Fruit fly (Drosophila melanogaster) whole organism, embryonic: ENCODE measurements around the gene sqh.

Experiments
- BEAF-32 ChIP-seq: fragments of 200-800 bp; sonication (Bioruptor generic); optimal IDR thresholded peaks from 3 replicates; lab custom pipeline; 2017; ENCODE audit warnings: missing biosample characterization, missing genetic modification characterization, mild to moderate bottlenecking, moderate library complexity, missing genetic modification reagents
- CG10274 ChIP-seq: fragments of 200-800 bp; sonication (Bioruptor generic); optimal IDR thresholded peaks from 3 replicates; lab custom pipeline; 2017; ENCODE audit warnings: missing biosample characterization, mild to moderate bottlenecking, missing genetic modification characterization
- CG12071 ChIP-seq: fragments of 200-800 bp; sonication (Bioruptor generic); optimal IDR thresholded peaks from 3 replicates; lab custom pipeline; 2018; ENCODE audit warnings: missing biosample characterization, mild to moderate bottlenecking, missing genetic modification characterization
- CG13287 ChIP-seq: fragments of 200-800 bp; sonication (Bioruptor generic); IDR thresholded peaks from 2 replicates; pipeline ENCODE4 v1.3.6; 2022; ENCODE audit warnings: missing biosample characterization, missing genetic modification characterization; ENCODE audit not compliant: partially characterized antibody
- CG15073 ChIP-seq: fragments of 200-800 bp; sonication (Bioruptor generic); optimal IDR thresholded peaks from 2 replicates; lab custom pipeline; 2016; ENCODE audit warnings: missing biosample characterization, missing genetic modification characterization
- CG1603 ChIP-seq: fragments of 200-800 bp; sonication (Bioruptor generic); optimal IDR thresholded peaks from 2 replicates; lab custom pipeline; 2019; ENCODE audit warnings: missing biosample characterization, mild to moderate bottlenecking, missing genetic modification characterization, moderate library complexity
- CG16779 ChIP-seq: fragments of 200-800 bp; sonication (Bioruptor generic); IDR thresholded peaks from 2 replicates; pipeline ENCODE4 v1.3.6; 2022; ENCODE audit warnings: missing biosample characterization, missing genetic modification characterization
- CG17186 ChIP-seq: fragments of 200-800 bp; sonication (Bioruptor generic); optimal IDR thresholded peaks from 3 replicates; lab custom pipeline; 2017; ENCODE audit warnings: missing biosample characterization, missing genetic modification reagents, missing genetic modification characterization
- CG2116 ChIP-seq: fragments of 200-800 bp; sonication (Bioruptor generic); optimal IDR thresholded peaks from 3 replicates; lab custom pipeline; 2018; ENCODE audit warnings: missing biosample characterization, mild to moderate bottlenecking, missing genetic modification characterization
- CG34376 ChIP-seq: fragments of 200-800 bp; sonication (Bioruptor generic); optimal IDR thresholded peaks from 2 replicates; lab custom pipeline; 2018; ENCODE audit warnings: missing biosample characterization, mild to moderate bottlenecking, missing genetic modification characterization
- CG34422 ChIP-seq: fragments of 200-800 bp; sonication (Bioruptor generic); IDR thresholded peaks from 3 replicates; pipeline ENCODE4 v1.3.6; 2022; ENCODE audit warnings: missing biosample characterization, missing genetic modification characterization
- CG4404 ChIP-seq: fragments of 200-800 bp; sonication (Bioruptor generic); IDR thresholded peaks from 2 replicates; pipeline ENCODE4 v1.3.6; 2022; ENCODE audit warnings: missing biosample characterization, missing genetic modification characterization
- CG6175 ChIP-seq: fragments of 200-800 bp; sonication (Bioruptor generic); IDR thresholded peaks from 3 replicates; pipeline ENCODE4 v1.3.6; 2022; ENCODE audit warnings: missing biosample characterization, missing genetic modification characterization
- CG6813 ChIP-seq: fragments of 200-800 bp; sonication (Bioruptor generic); optimal IDR thresholded peaks from 2 replicates; lab custom pipeline; 2017; ENCODE audit warnings: missing biosample characterization, missing genetic modification characterization, mild to moderate bottlenecking, moderate library complexity, missing genetic modification reagents
- CG7987 ChIP-seq: fragments of 200-800 bp; sonication (Bioruptor generic); optimal IDR thresholded peaks from 2 replicates; lab custom pipeline; 2018; ENCODE audit warnings: missing biosample characterization, mild to moderate bottlenecking, missing genetic modification characterization, moderate library complexity
- Dll ChIP-seq: fragments of 200-800 bp; sonication (Bioruptor generic); IDR thresholded peaks from 4 replicates; pipeline ENCODE4 v1.3.6; 2022; ENCODE audit warnings: missing biosample characterization, missing genetic modification characterization; ENCODE audit not compliant: partially characterized antibody
- Fer1 ChIP-seq: fragments of 200-800 bp; sonication (Bioruptor generic); optimal IDR thresholded peaks from 2 replicates; lab custom pipeline; 2017; ENCODE audit warnings: missing biosample characterization, mild to moderate bottlenecking, missing genetic modification characterization
- H15 ChIP-seq: fragments of 200-800 bp; sonication (Bioruptor generic); IDR thresholded peaks from 3 replicates; pipeline ENCODE4 v1.3.6; 2022; ENCODE audit warnings: missing biosample characterization, missing genetic modification characterization
- Hr51 ChIP-seq, 2 experiments: fragments of 200-800 bp; sonication (Bioruptor generic); optimal IDR thresholded peaks; 2 replicates in 1 of 2; 3 replicates in 1 of 2; lab custom pipeline; 2016 to 2018; ENCODE audit warnings: missing biosample characterization in 2 of 2, missing genetic modification characterization in 2 of 2, mild to moderate bottlenecking in 1 of 2, moderate library complexity in 1 of 2
- ab ChIP-seq: fragments of 200-800 bp; sonication (Bioruptor generic); optimal IDR thresholded peaks from 2 replicates; lab custom pipeline; 2016; ENCODE audit warnings: missing biosample characterization, missing genetic modification characterization
- ase ChIP-seq: fragments of 200-800 bp; sonication (Bioruptor generic); IDR thresholded peaks from 3 replicates; pipeline ENCODE4 v1.3.6; 2022; ENCODE audit warnings: missing biosample characterization, missing genetic modification characterization
- az2 ChIP-seq: fragments of 200-800 bp; sonication (Bioruptor generic); optimal IDR thresholded peaks from 3 replicates; lab custom pipeline; 2016; ENCODE audit warnings: missing biosample characterization, missing genetic modification characterization
- bigmax ChIP-seq: fragments of 200-800 bp; sonication (Bioruptor generic); optimal IDR thresholded peaks from 2 replicates; lab custom pipeline; 2018; ENCODE audit warnings: missing biosample characterization, mild to moderate bottlenecking, missing genetic modification characterization
- cato ChIP-seq: fragments of 200-800 bp; sonication (Bioruptor generic); optimal IDR thresholded peaks from 2 replicates; lab custom pipeline; 2016; ENCODE audit warnings: missing biosample characterization, missing genetic modification characterization, borderline replicate concordance
- crol ChIP-seq: fragments of 200-800 bp; sonication (Bioruptor generic); IDR thresholded peaks from 2 replicates; pipeline ENCODE4 v1.3.6; 2022; ENCODE audit warnings: missing biosample characterization, missing genetic modification characterization
- crp ChIP-seq, 2 experiments: fragments of 200-800 bp; sonication (Bioruptor generic); optimal IDR thresholded peaks; 2 replicates in 1 of 2; 3 replicates in 1 of 2; lab custom pipeline; 2017; ENCODE audit warnings: missing biosample characterization in 2 of 2, missing genetic modification characterization in 2 of 2, mild to moderate bottlenecking in 1 of 2, moderate library complexity in 1 of 2
- cwo ChIP-seq: fragments of 200-800 bp; sonication (Bioruptor generic); optimal IDR thresholded peaks from 3 replicates; lab custom pipeline; 2017; ENCODE audit warnings: missing biosample characterization, missing genetic modification characterization, mild to moderate bottlenecking, moderate library complexity, missing genetic modification reagents
- da ChIP-seq: fragments of 200-800 bp; sonication (Bioruptor generic); optimal IDR thresholded peaks from 2 replicates; lab custom pipeline; 2016; ENCODE audit warnings: missing biosample characterization, missing genetic modification characterization
- disco-r ChIP-seq: fragments of 200-800 bp; sonication (Bioruptor generic); optimal IDR thresholded peaks from 2 replicates; lab custom pipeline; 2016; ENCODE audit warnings: missing biosample characterization, missing genetic modification characterization
- dm ChIP-seq: fragments of 200-800 bp; sonication (Bioruptor generic); optimal IDR thresholded peaks from 3 replicates; lab custom pipeline; 2016; ENCODE audit warnings: missing biosample characterization, missing genetic modification characterization
- dmrt99B ChIP-seq: fragments of 200-800 bp; sonication (Bioruptor generic); optimal IDR thresholded peaks from 2 replicates; lab custom pipeline; 2018; ENCODE audit warnings: missing biosample characterization, mild to moderate bottlenecking, missing genetic modification characterization, moderate library complexity
- eve ChIP-seq, 2 experiments: fragments of >200 bp; optimal IDR thresholded peaks; 2 replicates each; lab custom pipeline; 2017; ENCODE audit warnings: missing biosample characterization in 2 of 2, missing genetic modification characterization in 2 of 2
- fd64A ChIP-seq: fragments of 200-800 bp; sonication (Bioruptor generic); optimal IDR thresholded peaks from 3 replicates; lab custom pipeline; 2018; ENCODE audit warnings: missing biosample characterization, mild to moderate bottlenecking, missing genetic modification characterization
- gcm ChIP-seq: fragments of 200-800 bp; sonication (Bioruptor generic); optimal IDR thresholded peaks from 2 replicates; lab custom pipeline; 2019; ENCODE audit warnings: missing biosample characterization, mild to moderate bottlenecking, missing genetic modification characterization, moderate library complexity
- gsb ChIP-seq: fragments of 200-800 bp; sonication (Bioruptor generic); IDR thresholded peaks from 2 replicates; pipeline ENCODE4 v1.3.6; 2022; ENCODE audit warnings: missing biosample characterization, missing genetic modification characterization
- ind ChIP-seq: fragments of 200-800 bp; sonication (Bioruptor generic); optimal IDR thresholded peaks from 3 replicates; lab custom pipeline; 2016; ENCODE audit warnings: missing biosample characterization, missing genetic modification characterization
- jigr1 ChIP-seq: fragments of 200-800 bp; sonication (Bioruptor generic); IDR thresholded peaks from 3 replicates; pipeline ENCODE4 v1.3.6; 2022; ENCODE audit warnings: missing biosample characterization, missing genetic modification characterization
- kay ChIP-seq: fragments of 200-800 bp; sonication (Bioruptor generic); optimal IDR thresholded peaks from 2 replicates; lab custom pipeline; 2016; ENCODE audit warnings: missing biosample characterization, missing genetic modification characterization
- lmd ChIP-seq: fragments of 200-800 bp; sonication (Bioruptor generic); IDR thresholded peaks from 2 replicates; pipeline ENCODE4 v1.3.6; 2022; ENCODE audit warnings: missing biosample characterization, missing genetic modification characterization
- mam ChIP-seq: fragments of 200-800 bp; sonication (Bioruptor generic); optimal IDR thresholded peaks from 3 replicates; lab custom pipeline; 2016; ENCODE audit warnings: missing biosample characterization, missing genetic modification characterization
- odd ChIP-seq: fragments of 200-800 bp; sonication (Bioruptor generic); optimal IDR thresholded peaks from 2 replicates; lab custom pipeline; 2017; ENCODE audit warnings: missing biosample characterization, mild to moderate bottlenecking, missing genetic modification characterization
- org-1 ChIP-seq: fragments of 200-800 bp; sonication (Bioruptor generic); optimal IDR thresholded peaks from 2 replicates; lab custom pipeline; 2017; ENCODE audit warnings: missing biosample characterization, missing genetic modification characterization
- peb ChIP-seq: fragments of 200-800 bp; sonication (Bioruptor generic); IDR thresholded peaks from 2 replicates; pipeline ENCODE4 v1.3.6; 2022; ENCODE audit warnings: missing biosample characterization, missing genetic modification characterization
- slbo ChIP-seq: fragments of 200-800 bp; sonication (Bioruptor generic); IDR thresholded peaks from 2 replicates; pipeline ENCODE4 v1.3.6; 2022; ENCODE audit warnings: missing biosample characterization, missing genetic modification characterization
- slou ChIP-seq: fragments of 200-800 bp; sonication (Bioruptor generic); optimal IDR thresholded peaks from 3 replicates; lab custom pipeline; 2016; ENCODE audit warnings: missing biosample characterization, missing genetic modification characterization
- sna ChIP-seq: fragments of 200-800 bp; sonication (Bioruptor generic); IDR thresholded peaks from 2 replicates; pipeline ENCODE4 v1.3.6; 2022; ENCODE audit warnings: missing biosample characterization, missing genetic modification characterization; ENCODE audit not compliant: partially characterized antibody
- tio ChIP-seq: fragments of 200-800 bp; sonication (Bioruptor generic); optimal IDR thresholded peaks from 2 replicates; lab custom pipeline; 2017; ENCODE audit warnings: missing biosample characterization, missing genetic modification characterization, inconsistent platforms
- tll ChIP-seq, 2 experiments: fragments of 200-800 bp in 1 of 2; fragments of >200 bp in 1 of 2; sonication (Bioruptor generic) in 1 of 2; optimal IDR thresholded peaks; 2 replicates each; lab custom pipeline; 2017 to 2019; ENCODE audit warnings: missing biosample characterization in 2 of 2, missing genetic modification characterization in 2 of 2, mild to moderate bottlenecking in 1 of 2, moderate library complexity in 1 of 2
- tx ChIP-seq: fragments of 200-800 bp; sonication (Bioruptor generic); optimal IDR thresholded peaks from 2 replicates; lab custom pipeline; 2016; ENCODE audit warnings: missing biosample characterization, missing genetic modification characterization

The sqh gene

dm6 chrX:6263614-6264130 lies 38.7 kb upstream of the sqh start (continued):
- TF ChIP-seq gcm (GFP tag; lab: Kevin White, UChicago) (peak; percentile 39), CG6813 (GFP tag; lab: Kevin White, UChicago) (peak; percentile 74), Dll (GFP tag; lab: Robert Waterston, UW) (no peak), bigmax (GFP tag; lab: Kevin White, UChicago) (no peak), crol (0 out of 2 replicates have a peak, but pooled peaks have one; percentile 10), ase (GFP tag; lab: Robert Waterston, UW) (peak; percentile 45; the same call in 1 of the 3 replicates), Fer1 (peak; percentile 92), CG7987 (GFP tag; lab: Kevin White, UChicago) (peak; percentile 44), tll (GFP tag; optimal IDR thresholded peaks at IDR 0.05; lab: Kevin White, UChicago) (no peak), mam (GFP tag; lab: Kevin White, UChicago) (peak; percentile 60), CG17186 (GFP tag; lab: Kevin White, UChicago) (peak; percentile 17), CG12071 (GFP tag; lab: Kevin White, UChicago) (peak; percentile 74), H15 (GFP tag; lab: Robert Waterston, UW) (no peak), dm (peak; percentile 5), gsb (peak; percentile 65), jigr1 (GFP tag; lab: Robert Waterston, UW) (0 out of 3 replicates have a peak, but pooled peaks have one; percentile 20), sna (GFP tag; lab: Robert Waterston, UW) (no peak), CG13287 (no peak), az2 (GFP tag; lab: Kevin White, UChicago) (peak; percentile 49), dmrt99B (tag; lab: Kevin White, UChicago) (peak; percentile 89), kay (GFP tag; lab: Kevin White, UChicago) (no peak), CG1603 (tag; lab: Kevin White, UChicago) (peak; percentile 63), CG34422 (peak; percentile 45; the same call in 2 of the 3 replicates), CG16779 (no peak), BEAF-32 (GFP tag; lab: Kevin White, UChicago) (no peak), CG4404 (GFP tag; lab: Robert Waterston, UW) (0 out of 2 replicates have a peak, but pooled peaks have one; percentile 12), org-1 (GFP tag; lab: Kevin White, UChicago) (peak; percentile 79), ab (GFP tag; lab: Kevin White, UChicago) (no peak), disco-r (GFP tag; lab: Kevin White, UChicago) (no peak), CG34376 (GFP tag; lab: Kevin White, UChicago) (peak; percentile 84), da (no peak), cato (GFP tag; lab: Kevin White, UChicago) (peak; percentile 42), slbo (GFP tag; lab: Robert Waterston, UW) (peak; percentile 77), CG2116 (GFP tag; lab: Kevin White, UChicago) (peak; percentile 19), odd (peak; percentile 79), CG10274 (GFP tag; lab: Kevin White, UChicago) (peak; percentile 72), Hr51 (GFP tag; optimal IDR thresholded peaks at IDR 0.05; lab: Kevin White, UChicago) (peak; percentile 4 to 87), ind (GFP tag; lab: Kevin White, UChicago) (peak; percentile 73), CG6175 (GFP tag; lab: Robert Waterston, UW) (peak; percentile 45; the same call in 1 of the 3 replicates), tio (GFP tag; lab: Kevin White, UChicago) (no peak), slou (GFP tag; lab: Kevin White, UChicago) (no peak), peb (0 out of 2 replicates have a peak, but pooled peaks have one; percentile 15), lmd (GFP tag; lab: Robert Waterston, UW) (peak; percentile 77), CG15073 (GFP tag; lab: Kevin White, UChicago) (no peak), crp (GFP tag; optimal IDR thresholded peaks at IDR 0.05; lab: Kevin White, UChicago) (no peak), tx (GFP tag; lab: Kevin White, UChicago) (no peak), fd64A (GFP tag; lab: Kevin White, UChicago) (peak; percentile 33), eve (GFP tag; optimal IDR thresholded peaks at IDR 0.05; lab: Kevin White, UChicago) (no peak), cwo (GFP tag; lab: Kevin White, UChicago) (peak; percentile 80)
